Worm (Caenorhabditis elegans) whole organism, mixed stage, embryonic: ENCODE measurements around the gene C06C3.7.

Experiments
- ham-2 ChIP-seq: fragments of 200-800 bp; sonication (Bioruptor generic); optimal IDR thresholded peaks from 2 replicates; lab custom pipeline; 2018; ENCODE audit warnings: mild to moderate bottlenecking, missing genetic modification characterization, missing compliant biosample characterization
- lsy-2 ChIP-seq: fragments of 150-350 bp; optimal IDR thresholded peaks from 2 replicates; lab custom pipeline; 2014; ENCODE audit warnings: missing biosample characterization, missing genetic modification characterization
- mep-1 ChIP-seq: fragments of 150-350 bp; optimal IDR thresholded peaks from 2 replicates; lab custom pipeline; 2017; ENCODE audit warnings: missing biosample characterization, missing genetic modification reagents, missing genetic modification characterization, inconsistent platforms
- nhr-12 ChIP-seq: fragments of 150-350 bp; optimal IDR thresholded peaks from 2 replicates; lab custom pipeline; 2014; ENCODE audit warnings: missing biosample characterization, missing genetic modification characterization
- nhr-28 ChIP-seq: fragments of 150-350 bp; optimal IDR thresholded peaks from 2 replicates; lab custom pipeline; 2014; ENCODE audit warnings: missing biosample characterization, missing genetic modification characterization
- nhr-76 ChIP-seq: sonication (generic microtip); optimal IDR thresholded peaks from 2 replicates; lab custom pipeline; 2017; ENCODE audit warnings: missing biosample characterization, missing genetic modification characterization
- sem-2 ChIP-seq: fragments of 200-800 bp; sonication (Bioruptor generic); optimal IDR thresholded peaks from 2 replicates; lab custom pipeline; 2018; ENCODE audit warnings: mild to moderate bottlenecking, missing genetic modification characterization, missing compliant biosample characterization
- snpc-4 ChIP-seq: fragments of 150-350 bp; optimal IDR thresholded peaks from 2 replicates; lab custom pipeline; 2014; ENCODE audit warnings: missing biosample characterization, missing genetic modification characterization
- unc-62 ChIP-seq: fragments of 150-350 bp; optimal IDR thresholded peaks from 2 replicates; lab custom pipeline; 2014; ENCODE audit warnings: missing biosample characterization, missing genetic modification reagents, missing genetic modification characterization
- ztf-11 ChIP-seq: fragments of 150-350 bp; optimal IDR thresholded peaks from 2 replicates; lab custom pipeline; 2014; ENCODE audit warnings: missing biosample characterization, missing genetic modification characterization

DNA sequence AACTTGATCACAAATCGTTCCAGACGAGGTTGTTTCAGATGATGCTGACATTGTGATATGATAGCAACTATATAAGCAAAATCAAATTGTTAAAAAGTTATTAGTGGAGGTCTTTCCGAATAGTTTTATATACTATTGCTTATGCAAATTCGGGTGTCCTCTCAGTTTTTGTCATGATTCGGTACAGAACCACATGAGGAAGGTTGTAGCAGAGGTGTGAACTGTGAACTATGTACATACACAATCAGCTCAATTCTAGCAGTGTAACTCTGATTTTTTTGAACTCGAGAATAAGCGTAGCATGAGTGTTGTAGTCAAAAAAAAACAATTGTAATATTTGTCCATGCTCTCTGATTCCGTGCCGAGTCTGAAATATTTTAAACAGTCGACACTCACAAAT is 17.7 kb downstream of the C06C3.7 start, which contains the start of gene Y51B9A.6:
- TF ChIP-seq lsy-2 (tag; lab: Kevin White, UChicago) (no peak), ztf-11 (tag; lab: Kevin White, UChicago) (no peak), unc-62 (no peak), nhr-12 (tag; lab: Kevin White, UChicago) (no peak), mep-1 (tag; lab: Kevin White, UChicago) (no peak), nhr-28 (tag; lab: Kevin White, UChicago) (no peak), sem-2 (GFP tag; lab: Kevin White, UChicago) (no peak), ham-2 (GFP tag; lab: Kevin White, UChicago) (no peak), snpc-4 (tag; lab: Kevin White, UChicago) (no peak), nhr-76 (tag; lab: Kevin White, UChicago) (no peak)
